Worm (Caenorhabditis elegans) whole organism, midembryonic: ENCODE data around the gene F56D6.13.

Experiments used
- T22C8.4 ChIP-seq: fragments of 200-800 bp; sonication (Bioruptor generic); IDR thresholded peaks from 2 replicates; pipeline ENCODE4 v1.3.6; 2022; ENCODE audit warnings: missing genetic modification characterization, missing compliant biosample characterization
- cog-1 ChIP-seq: sonication (generic microtip); optimal IDR thresholded peaks from 2 replicates; lab custom pipeline; 2016; ENCODE audit warnings: missing genetic modification characterization, missing compliant biosample characterization
- flt-1 ChIP-seq: fragments of 200-800 bp; sonication (Bioruptor generic); IDR thresholded peaks from 2 replicates; pipeline ENCODE4 v1.3.6; 2022; ENCODE audit warnings: missing genetic modification characterization, missing compliant biosample characterization
- klf-2 ChIP-seq: fragments of 200-800 bp; sonication (Bioruptor generic); conservative IDR thresholded peaks from 2 replicates; pipeline ENCODE4 v1.3.6; 2022; ENCODE audit warnings: missing genetic modification reagents, missing genetic modification characterization, missing compliant biosample characterization
- med-1 ChIP-seq: sonication (generic microtip); optimal IDR thresholded peaks from 2 replicates; lab custom pipeline; 2017; ENCODE audit warnings: missing genetic modification characterization, mild to moderate bottlenecking, missing compliant biosample characterization, antibody characterized with exemption, missing genetic modification reagents; ENCODE audit not compliant: insufficient read depth
- ref-1 ChIP-seq: fragments of 200-800 bp; sonication (Bioruptor generic); conservative IDR thresholded peaks from 2 replicates; pipeline ENCODE4 v1.3.6; 2022; ENCODE audit warnings: missing genetic modification reagents, missing genetic modification characterization, missing compliant biosample characterization
- tab-1 ChIP-seq: fragments of 200-800 bp; sonication (Bioruptor generic); IDR thresholded peaks from 2 replicates; pipeline ENCODE4 v1.3.6; 2022; ENCODE audit warnings: missing genetic modification characterization, missing compliant biosample characterization
- ztf-23 ChIP-seq: fragments of 200-800 bp; sonication (Bioruptor generic); IDR thresholded peaks from 2 replicates; pipeline ENCODE4 v1.3.6; 2022; ENCODE audit warnings: missing genetic modification reagents, missing genetic modification characterization, missing compliant biosample characterization
- ztf-29 ChIP-seq: fragments of 200-800 bp; sonication (Bioruptor generic); IDR thresholded peaks from 2 replicates; pipeline ENCODE4 v1.3.6; 2022; ENCODE audit warnings: missing genetic modification reagents, missing genetic modification characterization, missing compliant biosample characterization

Gene F56D6.13

DNA sequence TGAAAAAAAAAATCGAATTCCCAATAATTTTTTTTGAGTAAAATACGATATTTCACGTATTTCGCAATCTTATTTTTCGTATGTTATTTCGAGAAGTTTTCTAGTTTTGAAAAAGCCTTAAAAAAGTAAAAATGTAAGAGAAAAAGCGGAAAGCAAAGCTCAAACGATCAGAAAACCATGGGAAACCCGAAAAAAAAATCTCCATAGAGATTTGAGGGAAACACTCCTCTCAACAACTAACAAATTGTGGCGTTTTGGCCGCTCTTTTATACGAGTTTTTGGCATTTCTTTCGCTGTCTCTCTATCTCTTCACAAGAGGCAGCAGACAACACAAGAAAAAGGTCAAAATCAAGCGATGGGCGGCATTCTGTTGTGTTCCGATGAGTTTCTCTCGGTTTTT, 34.8 kb upstream of the F56D6.13 start:
- TF ChIP-seq klf-2 (GFP tag; lab: Robert Waterston, UW) (no peak), tab-1 (GFP tag; lab: Robert Waterston, UW) (no peak)

DNA sequence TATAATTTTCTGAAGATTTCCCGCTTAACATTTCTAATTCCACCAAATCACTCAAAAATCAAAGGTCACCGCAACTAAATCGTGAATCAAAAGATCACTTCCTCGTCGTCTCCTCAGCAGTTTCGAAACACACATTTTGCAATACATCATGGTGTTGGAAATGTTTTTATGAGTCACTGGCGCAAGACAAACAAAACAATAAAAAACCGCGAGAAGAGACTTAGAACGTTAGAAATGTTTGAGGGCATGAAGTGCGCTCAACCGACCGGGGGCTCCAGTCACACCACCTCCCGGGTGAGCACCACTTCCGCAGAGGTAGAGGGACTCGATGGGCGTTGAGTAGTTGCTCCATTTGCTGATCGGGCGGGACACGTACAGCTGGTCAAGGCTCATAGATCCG, 34.0 kb upstream of the F56D6.13 start:
- TF ChIP-seq cog-1 (tag; lab: Kevin White, UChicago) (no peak), ztf-29 (no peak), flt-1 (GFP tag; lab: Robert Waterston, UW) (no peak)

DNA sequence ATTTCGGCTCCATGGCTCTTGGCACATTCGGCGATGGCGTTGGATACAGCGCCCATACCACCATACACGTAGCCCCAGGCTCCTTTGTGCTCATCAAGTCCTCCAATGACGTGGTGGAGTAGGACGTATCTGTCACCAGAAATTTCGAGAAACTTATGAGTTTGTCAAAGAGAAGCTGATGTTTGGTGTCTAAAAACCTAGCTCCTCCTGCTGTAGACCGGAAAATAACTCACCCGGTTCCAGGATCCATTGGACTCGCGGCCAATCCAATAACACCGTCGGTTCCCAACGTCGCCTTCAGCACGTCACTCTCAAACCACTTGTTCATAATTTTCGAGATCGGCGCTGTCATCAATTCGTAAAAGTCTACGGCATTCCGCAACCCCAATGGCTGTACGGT, 32.3 kb upstream of the F56D6.13 start:
- TF ChIP-seq klf-2 (GFP tag; lab: Robert Waterston, UW) (no peak), ztf-23 (GFP tag; lab: Robert Waterston, UW) (no peak), ztf-29 (no peak), cog-1 (tag; lab: Kevin White, UChicago) (no peak), med-1 (GFP tag; lab: Kevin White, UChicago) (no peak), flt-1 (GFP tag; lab: Robert Waterston, UW) (no peak), T22C8.4 (GFP tag; lab: Robert Waterston, UW) (no peak), tab-1 (GFP tag; lab: Robert Waterston, UW) (no peak), ref-1 (GFP tag; lab: Robert Waterston, UW) (no peak)

DNA sequence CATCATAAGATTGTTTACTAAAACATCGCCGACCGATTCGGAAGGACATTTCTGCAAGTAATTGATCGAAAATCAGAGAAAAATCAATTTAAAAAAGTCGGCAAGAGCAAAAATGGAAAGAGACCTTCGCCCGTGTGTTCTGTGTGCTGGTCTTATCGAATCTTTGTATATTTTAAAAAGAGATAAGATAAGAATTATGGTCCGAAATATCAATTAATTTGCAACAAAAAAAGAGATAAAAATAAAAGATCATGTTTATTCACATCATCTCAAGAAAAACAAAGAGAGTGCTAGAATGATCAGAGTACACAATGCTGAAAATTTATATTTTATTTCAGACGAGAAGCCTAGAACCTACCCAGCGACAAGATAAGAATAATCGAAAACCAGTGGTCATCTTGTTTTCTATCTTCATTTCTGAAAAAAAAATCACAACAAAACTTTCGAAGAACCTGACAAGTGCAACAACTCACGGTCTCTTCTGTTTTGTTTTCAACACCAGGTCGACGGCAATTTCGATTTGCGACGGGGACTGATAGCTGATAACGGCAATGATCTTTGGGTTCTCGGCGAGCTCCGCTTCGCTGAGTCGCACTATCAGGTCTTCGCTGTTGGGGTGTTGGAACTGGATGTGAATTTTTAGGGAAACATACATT, 30.8 kb upstream of the F56D6.13 start, which contains the start of gene F37C4.6:
TSS of gene F37C4.6 (minus strand) at position 51 of the 656 bp plus-strand sequence.
- no peak for TF ChIP-seq ztf-29
- no peak for TF ChIP-seq cog-1 (tag; lab: Kevin White, UChicago)
- no peak for TF ChIP-seq flt-1 (GFP tag; lab: Robert Waterston, UW)
- no peak for TF ChIP-seq med-1 (GFP tag; lab: Kevin White, UChicago)
- no peak for TF ChIP-seq ref-1 (GFP tag; lab: Robert Waterston, UW)
- no peak for TF ChIP-seq tab-1 (GFP tag; lab: Robert Waterston, UW)
- TF ChIP-seq T22C8.4 (GFP tag; lab: Robert Waterston, UW): no peak
- TF ChIP-seq klf-2 (GFP tag; lab: Robert Waterston, UW): no peak
- no peak for TF ChIP-seq ztf-23 (GFP tag; lab: Robert Waterston, UW)

DNA sequence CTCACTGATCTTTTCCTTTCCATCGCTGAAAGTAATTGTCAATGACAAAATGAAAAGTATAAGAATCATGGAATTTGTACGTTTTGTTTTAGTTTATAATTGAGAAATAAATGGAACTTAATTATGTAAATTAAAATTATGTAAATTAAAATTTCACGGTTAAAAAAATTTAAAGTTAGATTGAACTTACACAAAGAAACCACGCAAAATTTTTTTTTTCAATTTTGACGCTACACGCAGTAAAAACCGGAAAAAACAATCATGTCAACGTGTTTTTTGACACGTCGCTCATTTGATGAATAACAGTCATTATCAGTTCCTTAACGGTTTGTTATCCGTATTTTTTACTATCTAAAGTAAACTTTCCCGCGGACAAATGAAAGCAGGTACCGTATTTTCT, 28.1 kb upstream of the F56D6.13 start, which contains the start of the genes F37C4.8 and oac-23:
TSS of gene F37C4.8 (minus strand) at position 101 of the 400 bp plus-strand sequence.
TSS of gene oac-23 (plus strand) at position 323 of the 400 bp plus-strand sequence.
- TF ChIP-seq ref-1 (GFP tag; lab: Robert Waterston, UW) (no peak), tab-1 (GFP tag; lab: Robert Waterston, UW) (no peak), T22C8.4 (GFP tag; lab: Robert Waterston, UW) (no peak), ztf-23 (GFP tag; lab: Robert Waterston, UW) (no peak), klf-2 (GFP tag; lab: Robert Waterston, UW) (no peak)

DNA sequence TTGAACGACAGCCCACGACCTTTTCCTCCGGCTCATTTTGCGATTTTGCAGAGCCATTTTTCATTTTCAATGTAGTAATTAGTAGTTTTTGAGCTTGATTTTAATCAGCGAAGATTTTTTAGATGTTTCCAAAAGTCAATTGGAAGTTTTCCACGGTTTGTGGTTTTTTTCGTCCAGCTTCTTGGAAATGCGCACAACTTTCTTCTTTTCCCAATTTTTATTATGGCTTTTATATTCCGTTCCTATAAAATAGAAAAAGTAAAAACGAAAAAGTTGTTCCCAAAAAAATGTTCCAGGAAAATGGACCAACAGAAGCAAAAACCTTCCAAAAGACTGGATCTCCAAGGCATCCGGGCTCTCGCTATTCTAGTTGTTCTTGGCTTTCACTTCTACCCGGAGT, 23.8 kb upstream of the F56D6.13 start, which contains the start of gene oac-22:
TSS of gene oac-22 (plus strand) at position 301 of the 400 bp plus-strand sequence.
- TF ChIP-seq ztf-29: no peak
- TF ChIP-seq T22C8.4 (GFP tag; lab: Robert Waterston, UW): no peak
- no peak for TF ChIP-seq tab-1 (GFP tag; lab: Robert Waterston, UW)
- TF ChIP-seq flt-1 (GFP tag; lab: Robert Waterston, UW): no peak
- TF ChIP-seq med-1 (GFP tag; lab: Kevin White, UChicago): no peak
- no peak for TF ChIP-seq ztf-23 (GFP tag; lab: Robert Waterston, UW)
- TF ChIP-seq ref-1 (GFP tag; lab: Robert Waterston, UW): no peak
- no peak for TF ChIP-seq klf-2 (GFP tag; lab: Robert Waterston, UW)
- no peak for TF ChIP-seq cog-1 (tag; lab: Kevin White, UChicago)

DNA sequence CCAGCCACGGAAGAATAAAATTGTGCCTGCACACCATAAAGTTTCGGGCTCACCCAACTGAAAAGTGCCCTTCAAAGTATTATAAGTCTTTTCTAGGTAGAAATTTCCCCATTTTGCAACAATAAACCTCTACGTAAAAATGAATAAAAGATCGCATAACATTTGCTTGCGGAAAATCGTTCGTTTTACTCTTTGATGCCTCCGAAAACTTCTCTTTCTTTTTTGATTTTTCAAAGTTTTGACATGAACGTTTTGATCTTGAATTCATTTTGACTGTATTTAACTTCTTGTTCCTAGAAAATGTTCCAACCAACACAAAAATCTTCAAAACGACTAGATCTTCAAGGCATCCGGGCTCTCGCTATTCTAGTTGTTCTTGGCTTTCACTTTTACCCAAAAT, 20.3 kb upstream of the F56D6.13 start, which contains the start of gene oac-21:
TSS of gene oac-21 (plus strand) at position 301 of the 400 bp plus-strand sequence.
- no peak for TF ChIP-seq ref-1 (GFP tag; lab: Robert Waterston, UW)
- TF ChIP-seq tab-1 (GFP tag; lab: Robert Waterston, UW): no peak
- TF ChIP-seq cog-1 (tag; lab: Kevin White, UChicago): no peak
- no peak for TF ChIP-seq klf-2 (GFP tag; lab: Robert Waterston, UW)
- TF ChIP-seq flt-1 (GFP tag; lab: Robert Waterston, UW): no peak

DNA sequence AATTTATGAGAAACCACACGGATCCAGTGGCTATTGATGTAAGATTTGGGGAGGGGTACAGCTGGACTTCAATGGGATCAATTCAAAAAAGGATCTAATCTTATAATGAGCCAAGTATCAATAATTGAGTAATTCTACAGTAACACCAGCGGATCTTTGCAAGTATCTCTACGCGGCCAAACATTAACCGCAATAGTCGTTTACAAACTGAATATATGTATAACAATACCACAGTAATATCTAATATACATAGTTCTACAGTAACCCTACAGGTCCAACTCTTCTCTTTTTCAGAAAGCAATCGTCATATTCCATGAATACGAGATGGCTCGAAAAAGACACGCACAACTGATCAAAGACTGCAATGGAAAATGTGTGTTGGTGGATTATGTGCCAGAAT, 17.2 kb upstream of the F56D6.13 start, which contains the start of gene F56D6.9:
TSS of gene F56D6.9 (plus strand) at position 301 of the 400 bp plus-strand sequence.
- TF ChIP-seq ztf-23 (GFP tag; lab: Robert Waterston, UW): no peak
- no peak for TF ChIP-seq klf-2 (GFP tag; lab: Robert Waterston, UW)
- TF ChIP-seq ref-1 (GFP tag; lab: Robert Waterston, UW): no peak
- no peak for TF ChIP-seq med-1 (GFP tag; lab: Kevin White, UChicago)
- TF ChIP-seq cog-1 (tag; lab: Kevin White, UChicago): no peak
- TF ChIP-seq ztf-29: no peak
- no peak for TF ChIP-seq flt-1 (GFP tag; lab: Robert Waterston, UW)

DNA sequence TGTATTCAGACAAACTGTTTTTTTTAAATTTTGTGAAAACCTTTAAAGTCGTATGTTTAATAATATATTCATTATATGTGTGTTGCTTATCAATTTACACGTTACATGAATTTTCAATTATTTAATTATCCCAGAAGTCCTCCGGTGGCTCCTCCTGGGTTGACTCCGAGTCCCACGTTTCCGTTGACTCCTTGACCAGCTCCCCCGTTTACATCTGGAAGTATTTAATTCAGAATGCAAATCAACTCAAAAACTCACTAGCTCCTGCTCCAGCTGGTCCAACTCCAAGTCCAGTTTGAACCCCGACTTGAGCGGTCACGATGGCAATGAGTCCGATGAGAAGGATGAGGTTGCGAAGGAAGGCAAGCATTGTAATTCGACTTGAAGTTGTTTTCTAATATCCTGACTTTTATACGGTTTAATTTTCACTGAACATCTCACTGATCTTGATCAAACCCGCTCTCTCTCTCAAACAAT, 15.2 kb upstream of the F56D6.13 start, which contains the start of gene F56D6.8:
TSS of gene F56D6.8 (minus strand) at position 427 of the 477 bp plus-strand sequence.
- TF ChIP-seq cog-1 (tag; lab: Kevin White, UChicago) (no peak), flt-1 (GFP tag; lab: Robert Waterston, UW) (no peak), ztf-23 (GFP tag; lab: Robert Waterston, UW) (no peak), klf-2 (GFP tag; lab: Robert Waterston, UW) (no peak)
